Fruit fly (Drosophila melanogaster) whole organism, embryonic: Measurements from ENCODE around the gene CG3014.

Experiments used
- CG10267 ChIP-seq: fragments of 200-800 bp; sonication (Bioruptor generic); optimal IDR thresholded peaks from 2 replicates; lab custom pipeline; 2018; ENCODE audit warnings: missing biosample characterization, mild to moderate bottlenecking, missing genetic modification characterization, moderate library complexity
- CG14050 ChIP-seq: fragments of 200-800 bp; sonication (Bioruptor generic); IDR thresholded peaks from 3 replicates; pipeline ENCODE4 v1.3.6; 2022; ENCODE audit warnings: missing biosample characterization, missing genetic modification characterization
- CG17361 ChIP-seq: fragments of 200-800 bp; sonication (Bioruptor generic); IDR thresholded peaks from 3 replicates; pipeline ENCODE4 v1.3.6; 2022; ENCODE audit warnings: missing biosample characterization, missing genetic modification characterization
- CG18011 ChIP-seq: fragments of 200-800 bp; sonication (Bioruptor generic); optimal IDR thresholded peaks from 2 replicates; lab custom pipeline; 2017; ENCODE audit warnings: missing biosample characterization, missing genetic modification characterization, mild to moderate bottlenecking, moderate library complexity, missing genotype
- CG2129 ChIP-seq: fragments of 200-800 bp; sonication (Bioruptor generic); IDR thresholded peaks from 2 replicates; pipeline ENCODE4 v1.3.6; 2022; ENCODE audit warnings: missing biosample characterization, missing genetic modification characterization; ENCODE audit not compliant: partially characterized antibody
- CG4820 ChIP-seq: fragments of 200-800 bp; sonication (Bioruptor generic); optimal IDR thresholded peaks from 3 replicates; lab custom pipeline; 2016; ENCODE audit warnings: missing biosample characterization, missing genetic modification characterization
- CG6689 ChIP-seq: fragments of 200-800 bp; sonication (Bioruptor generic); IDR thresholded peaks from 2 replicates; pipeline ENCODE4 v1.3.6; 2022; ENCODE audit warnings: missing biosample characterization, missing genetic modification characterization
- CG7987 ChIP-seq: fragments of 200-800 bp; sonication (Bioruptor generic); optimal IDR thresholded peaks from 2 replicates; lab custom pipeline; 2018; ENCODE audit warnings: missing biosample characterization, mild to moderate bottlenecking, missing genetic modification characterization, moderate library complexity
- CG8388 ChIP-seq: fragments of 200-800 bp; sonication (Bioruptor generic); optimal IDR thresholded peaks from 2 replicates; lab custom pipeline; 2019; ENCODE audit warnings: missing biosample characterization, mild to moderate bottlenecking, missing genetic modification characterization, moderate library complexity
- Deaf1 ChIP-seq: fragments of 200-800 bp; optimal IDR thresholded peaks from 3 replicates; lab custom pipeline; 2019; ENCODE audit warnings: missing biosample characterization, mild to moderate bottlenecking, missing genetic modification characterization, moderate library complexity
- Dll ChIP-seq: fragments of 200-800 bp; sonication (Bioruptor generic); IDR thresholded peaks from 4 replicates; pipeline ENCODE4 v1.3.6; 2022; ENCODE audit warnings: missing biosample characterization, missing genetic modification characterization; ENCODE audit not compliant: partially characterized antibody
- Ets65A ChIP-seq: fragments of 200-800 bp; sonication (Bioruptor generic); peaks from one replicate; lab custom pipeline; 2016; ENCODE audit warnings: missing biosample characterization, missing genetic modification characterization
- GATAe ChIP-seq: fragments of 200-800 bp; sonication (Bioruptor generic); conservative IDR thresholded peaks from 2 replicates; pipeline ENCODE4 v1.3.6; 2022; ENCODE audit warnings: missing biosample characterization, missing genetic modification characterization
- Hmx ChIP-seq: fragments of 200-800 bp; sonication (Bioruptor generic); optimal IDR thresholded peaks from 2 replicates; lab custom pipeline; 2016; ENCODE audit warnings: missing biosample characterization, missing genetic modification characterization
- Hr3 ChIP-seq: fragments of 200-800 bp; sonication (Bioruptor generic); optimal IDR thresholded peaks from 3 replicates; lab custom pipeline; 2016; ENCODE audit warnings: missing biosample characterization, missing genetic modification characterization
- Hr51 ChIP-seq, 2 experiments: fragments of 200-800 bp; sonication (Bioruptor generic); optimal IDR thresholded peaks; 2 replicates in 1 of 2; 3 replicates in 1 of 2; lab custom pipeline; 2016 to 2018; ENCODE audit warnings: missing biosample characterization in 2 of 2, missing genetic modification characterization in 2 of 2, mild to moderate bottlenecking in 1 of 2, moderate library complexity in 1 of 2
- Kr ChIP-seq: fragments of 200-800 bp; sonication (Bioruptor generic); optimal IDR thresholded peaks from 2 replicates; lab custom pipeline; 2017; ENCODE audit warnings: missing biosample characterization, mild to moderate bottlenecking, missing genetic modification characterization
- Meics ChIP-seq: fragments of 200-800 bp; sonication (Bioruptor generic); optimal IDR thresholded peaks from 2 replicates; lab custom pipeline; 2017; ENCODE audit warnings: missing biosample characterization, mild to moderate bottlenecking, missing genetic modification characterization
- Neu2 ChIP-seq: fragments of 200-800 bp; sonication (Bioruptor generic); optimal IDR thresholded peaks from 3 replicates; lab custom pipeline; 2016; ENCODE audit warnings: missing biosample characterization, missing genetic modification characterization, borderline replicate concordance
- Ravus ChIP-seq: fragments of 200-800 bp; sonication (Bioruptor generic); IDR thresholded peaks from 2 replicates; pipeline ENCODE4 v1.3.6; 2022; ENCODE audit warnings: missing biosample characterization, missing genetic modification characterization
- Taf1 ChIP-seq: fragments of 200-800 bp; sonication (Bioruptor generic); IDR thresholded peaks from 2 replicates; pipeline ENCODE4 v1.3.6; 2022; ENCODE audit warnings: missing biosample characterization, missing genetic modification characterization
- Trl ChIP-seq, 3 experiments: fragments of >200 bp in 2 of 3; fragments of 200-800 bp in 1 of 3; sonication (Bioruptor generic) in 1 of 3; optimal IDR thresholded peaks; 2 replicates in 1 of 3; 3 replicates in 2 of 3; lab custom pipeline; 2016 to 2017; ENCODE audit warnings: missing biosample characterization in 1 of 3, missing genetic modification characterization in 1 of 3
- Vsx1 ChIP-seq: fragments of 200-800 bp; sonication (Bioruptor generic); optimal IDR thresholded peaks from 2 replicates; lab custom pipeline; 2017; ENCODE audit warnings: missing biosample characterization, mild to moderate bottlenecking, missing genetic modification characterization, missing genetic modification reagents
- az2 ChIP-seq: fragments of 200-800 bp; sonication (Bioruptor generic); optimal IDR thresholded peaks from 3 replicates; lab custom pipeline; 2016; ENCODE audit warnings: missing biosample characterization, missing genetic modification characterization
- dimm ChIP-seq: fragments of 200-800 bp; sonication (Bioruptor generic); IDR thresholded peaks from 2 replicates; pipeline ENCODE4 v1.3.6; 2022; ENCODE audit warnings: missing biosample characterization, missing genetic modification characterization
- her ChIP-seq: fragments of 200-800 bp; sonication (Bioruptor generic); optimal IDR thresholded peaks from 2 replicates; lab custom pipeline; 2016; ENCODE audit warnings: missing biosample characterization, missing genetic modification characterization
- insv ChIP-seq, 2 experiments: fragments of 200-800 bp; sonication (Bioruptor generic); optimal IDR thresholded peaks; 3 replicates each; lab custom pipeline; 2016 to 2018; ENCODE audit warnings: missing biosample characterization in 2 of 2, missing genetic modification characterization in 2 of 2
- inv ChIP-seq: fragments of 200-800 bp; sonication (Bioruptor generic); IDR thresholded peaks from 2 replicates; pipeline ENCODE4 v1.3.6; 2022; ENCODE audit warnings: missing biosample characterization, missing genetic modification characterization; ENCODE audit not compliant: partially characterized antibody
- nerfin-1 ChIP-seq: fragments of 200-800 bp; sonication (Bioruptor generic); optimal IDR thresholded peaks from 3 replicates; lab custom pipeline; 2019; ENCODE audit warnings: missing biosample characterization, mild to moderate bottlenecking, missing genetic modification characterization, moderate library complexity
- onecut ChIP-seq: fragments of 200-800 bp; sonication (Bioruptor generic); IDR thresholded peaks from 2 replicates; pipeline ENCODE4 v1.3.6; 2022; ENCODE audit warnings: missing biosample characterization, missing genetic modification characterization
- prd ChIP-seq, 3 experiments: fragments of >200 bp in 2 of 3; fragments of 200-800 bp in 1 of 3; sonication (Bioruptor generic) in 1 of 3; optimal IDR thresholded peaks in 2 of 3; IDR thresholded peaks in 1 of 3; 2 replicates in 2 of 3; 3 replicates in 1 of 3; pipeline versions ENCODE4 v1.3.6 to Lab custom; 2017 to 2022; ENCODE audit warnings: missing biosample characterization in 1 of 3, missing genetic modification characterization in 1 of 3
- psq ChIP-seq: fragments of 200-800 bp; sonication (Bioruptor generic); optimal IDR thresholded peaks from 2 replicates; lab custom pipeline; 2017; ENCODE audit warnings: missing biosample characterization, missing genetic modification characterization
- sima ChIP-seq: fragments of 200-800 bp; sonication (Bioruptor generic); optimal IDR thresholded peaks from 2 replicates; lab custom pipeline; 2016; ENCODE audit warnings: missing biosample characterization, missing genetic modification characterization
- ttk ChIP-seq: fragments of 200-800 bp; sonication (Bioruptor generic); IDR thresholded peaks from 2 replicates; pipeline ENCODE4 v2.1.2; 2022; ENCODE audit warnings: missing biosample characterization, missing genetic modification characterization

CG3014 gene

dm6 chr3R:7813981-7814529 is 11.5 kb upstream of the CG3014 start, which contains the start of gene CG34384 (continued):
- TF ChIP-seq Ets65A (GFP tag; lab: Kevin White, UChicago) (peak; percentile 85), Neu2 (GFP tag; lab: Kevin White, UChicago) (no peak), CG18011 (peak; percentile 6), az2 (GFP tag; lab: Kevin White, UChicago) (peak; percentile 57), prd (optimal IDR thresholded peaks at IDR 0.05; lab: Kevin White, UChicago) (no peak), prd (GFP tag; IDR thresholded peaks at IDR 0.05; lab: Robert Waterston, UW) (peak; percentile 53; the same call in 1 of the 3 replicates), CG4820 (GFP tag; lab: Kevin White, UChicago) (peak; percentile 60), Hr3 (GFP tag; lab: Kevin White, UChicago) (no peak), Hmx (GFP tag; lab: Kevin White, UChicago) (no peak), Taf1 (GFP tag; lab: Robert Waterston, UW) (no peak), GATAe (GFP tag; lab: Robert Waterston, UW) (no peak)

dm6 chr3R:7813518-7813917 is 10.9 kb upstream of the CG3014 start:
- no peak for TF ChIP-seq inv (GFP tag; lab: Robert Waterston, UW)
- TF ChIP-seq Vsx1 (GFP tag; lab: Kevin White, UChicago) = no peak
- TF ChIP-seq prd (optimal IDR thresholded peaks at IDR 0.05; lab: Kevin White, UChicago) = no peak
- TF ChIP-seq prd (GFP tag; IDR thresholded peaks at IDR 0.05; lab: Robert Waterston, UW) = no peak
- TF ChIP-seq sima (GFP tag; lab: Kevin White, UChicago) = no peak
- no peak for TF ChIP-seq Hr51 (GFP tag; optimal IDR thresholded peaks at IDR 0.05; lab: Kevin White, UChicago)
- no peak for TF ChIP-seq Dll (GFP tag; lab: Robert Waterston, UW)
- TF ChIP-seq onecut (GFP tag; lab: Robert Waterston, UW) = no peak
- no peak for TF ChIP-seq CG10267
- TF ChIP-seq CG6689 (GFP tag; lab: Robert Waterston, UW) = no peak
- TF ChIP-seq CG7987 = no peak
- TF ChIP-seq Trl (optimal IDR thresholded peaks at IDR 0.05; lab: Kevin White, UChicago) = peak; percentile 33 to 48
- TF ChIP-seq Trl (GFP tag; optimal IDR thresholded peaks at IDR 0.05; lab: Kevin White, UChicago) = no peak
- no peak for TF ChIP-seq Meics (GFP tag; lab: Kevin White, UChicago)
- no peak for TF ChIP-seq CG14050 (GFP tag; lab: Robert Waterston, UW)
- peak; percentile 48 for TF ChIP-seq Deaf1 (tag; lab: Kevin White, UChicago)
- TF ChIP-seq her = no peak
- no peak for TF ChIP-seq dimm (GFP tag; lab: Robert Waterston, UW)
- no peak for TF ChIP-seq nerfin-1
- no peak for TF ChIP-seq CG8388 (GFP tag; lab: Kevin White, UChicago)
- peak; percentile 73 for TF ChIP-seq psq (GFP tag; lab: Kevin White, UChicago)
- TF ChIP-seq insv (GFP tag; optimal IDR thresholded peaks at IDR 0.05; lab: Kevin White, UChicago) = no peak
- no peak for TF ChIP-seq CG17361

dm6 chr3R:7811514-7811913 is 8.9 kb upstream of the CG3014 start, which contains the start of gene CG31473:
CG31473 (plus strand) TSS chr3R:7811814.
- TF ChIP-seq Ravus (GFP tag; lab: Robert Waterston, UW) (no peak), Kr (GFP tag; lab: Kevin White, UChicago) (no peak), ttk (GFP tag; lab: Robert Waterston, UW) (no peak), CG2129 (GFP tag; lab: Robert Waterston, UW) (no peak), CG10267 (no peak)
